Worm (Caenorhabditis elegans): ENCODE data around the gene faah-5.

The faah-5 gene

ce11 chrIII:11891335-11891734, at the start of gene faah-5:
faah-5 (minus strand) TSS chrIII:11891435.
- TF ChIP-seq elt-1 (tag; optimal IDR thresholded peaks at IDR 0.05) (no peak), nhr-23 (tag; optimal IDR thresholded peaks at IDR 0.05) (no peak), mbf-1 (tag; optimal IDR thresholded peaks at IDR 0.05) (no peak), sem-4 (tag; optimal IDR thresholded peaks at IDR 0.05) (no peak), unc-55 (GFP tag; optimal IDR thresholded peaks at IDR 0.05) (no peak), elt-3 (tag; optimal IDR thresholded peaks at IDR 0.05) (no peak), F13H6.1 (tag; optimal IDR thresholded peaks at IDR 0.05) (no peak)

ce11 chrIII:11939238-11939637, 48.0 kb upstream of the faah-5 start:
- peak in 1 of 2 experiments; percentile 18 for TF ChIP-seq lsy-2 (tag; optimal IDR thresholded peaks at IDR 0.05)

- TF ChIP-seq ceh-16 (tag; optimal IDR thresholded peaks at IDR 0.05) (no peak), nhr-25 (tag; optimal IDR thresholded peaks at IDR 0.05) (no peak), lsy-2 (tag; optimal IDR thresholded peaks at IDR 0.05) (no peak), nhr-6 (tag; optimal IDR thresholded peaks at IDR 0.05) (no peak), dmd-4 (tag; optimal IDR thresholded peaks at IDR 0.05) (no peak), fos-1 (tag; optimal IDR thresholded peaks at IDR 0.05) (no peak), zag-1 (tag; optimal IDR thresholded peaks at IDR 0.05) (no peak), ztf-11 (tag; optimal IDR thresholded peaks at IDR 0.05) (no peak), R02D3.7 (tag; optimal IDR thresholded peaks at IDR 0.05) (no peak), F13H6.1 (tag; optimal IDR thresholded peaks at IDR 0.05) (no peak), gmeb-1 (tag; optimal IDR thresholded peaks at IDR 0.05) (no peak), C34F6.9 (tag; optimal IDR thresholded peaks at IDR 0.05) (no peak), unc-62 (GFP tag; optimal IDR thresholded peaks at IDR 0.05) (no peak), Y55F3AM.14 (GFP tag; optimal IDR thresholded peaks at IDR 0.05) (no peak), aly-2 (tag; optimal IDR thresholded peaks at IDR 0.05) (no peak), ztf-1 (GFP tag; conservative IDR thresholded peaks at IDR 0.05) (no peak), lin-11 (tag; optimal IDR thresholded peaks at IDR 0.05) (no peak)
Measured at ce11 chrIII:11938525-11938924, 47.3 kb upstream of the faah-5 start.

- TF ChIP-seq sma-3 (GFP tag; optimal IDR thresholded peaks at IDR 0.05) (no peak), nhr-77 (tag; optimal IDR thresholded peaks at IDR 0.05) (no peak), zag-1 (tag; optimal IDR thresholded peaks at IDR 0.05) (no peak), ZK546.5 (tag; optimal IDR thresholded peaks at IDR 0.05) (no peak), sem-4 (tag; optimal IDR thresholded peaks at IDR 0.05) (peak; percentile 16), lin-11 (tag; optimal IDR thresholded peaks at IDR 0.05) (no peak), peb-1 (tag; optimal IDR thresholded peaks at IDR 0.05) (no peak), ztf-11 (tag; optimal IDR thresholded peaks at IDR 0.05) (no peak), fos-1 (tag; optimal IDR thresholded peaks at IDR 0.05) (no peak), ztf-1 (GFP tag; conservative IDR thresholded peaks at IDR 0.05) (no peak), ceh-16 (tag; optimal IDR thresholded peaks at IDR 0.05) (no peak), nhr-11 (tag; optimal IDR thresholded peaks at IDR 0.05) (no peak), F13H6.1 (tag; optimal IDR thresholded peaks at IDR 0.05) (no peak), lsy-2 (tag; optimal IDR thresholded peaks at IDR 0.05) (peak in 1 of 2 experiments; percentile 38), Y55F3AM.14 (GFP tag; optimal IDR thresholded peaks at IDR 0.05) (no peak), sma-9 (GFP tag; optimal IDR thresholded peaks at IDR 0.05) (no peak), sma-9 (tag; optimal IDR thresholded peaks at IDR 0.05) (no peak), ceh-82 (tag; optimal IDR thresholded peaks at IDR 0.05) (no peak), mab-5 (tag; optimal IDR thresholded peaks at IDR 0.05) (no peak), skn-1 (tag; optimal IDR thresholded peaks at IDR 0.05) (no peak), ama-1 (optimal IDR thresholded peaks at IDR 0.05) (no peak), unc-55 (GFP tag; optimal IDR thresholded peaks at IDR 0.05) (peak; percentile 5), mdl-1 (tag; optimal IDR thresholded peaks at IDR 0.05) (no peak), nhr-21 (tag; optimal IDR thresholded peaks at IDR 0.05) (no peak), crh-2 (tag; optimal IDR thresholded peaks at IDR 0.05) (peak; percentile 19), ztf-4 (tag; optimal IDR thresholded peaks at IDR 0.05) (no peak), nhr-129 (tag; optimal IDR thresholded peaks at IDR 0.05) (peak; percentile 13), nhr-237 (tag; optimal IDR thresholded peaks at IDR 0.05) (no peak), snpc-4 (tag; optimal IDR thresholded peaks at IDR 0.05) (no peak), C34F6.9 (tag; optimal IDR thresholded peaks at IDR 0.05) (peak; percentile 14), gmeb-1 (tag; optimal IDR thresholded peaks at IDR 0.05) (no peak), R02D3.7 (tag; optimal IDR thresholded peaks at IDR 0.05) (no peak), nhr-12 (tag; optimal IDR thresholded peaks at IDR 0.05) (no peak)
Measured at ce11 chrIII:11937911-11938310, 46.7 kb upstream of the faah-5 start.

Data from whole organism, L2 larva.